Worm (Caenorhabditis elegans) whole organism, mixed stage, embryonic: ENCODE results near the gene egg-1.

ENCODE experiments used
- elt-3 ChIP-seq: fragments of 150-350 bp; optimal IDR thresholded peaks from 2 replicates; lab custom pipeline; 2014; ENCODE audit warnings: missing biosample characterization, missing genetic modification characterization
- mls-2 ChIP-seq: sonication (generic microtip); optimal IDR thresholded peaks from 2 replicates; lab custom pipeline; 2016; ENCODE audit warnings: mild to moderate bottlenecking, missing genetic modification characterization, moderate library complexity, missing compliant biosample characterization
- nhr-12 ChIP-seq: fragments of 150-350 bp; optimal IDR thresholded peaks from 2 replicates; lab custom pipeline; 2014; ENCODE audit warnings: missing biosample characterization, missing genetic modification characterization
- nhr-237 ChIP-seq: fragments of 150-350 bp; optimal IDR thresholded peaks from 2 replicates; lab custom pipeline; 2014; ENCODE audit warnings: missing biosample characterization, missing genetic modification characterization
- sem-2 ChIP-seq: fragments of 200-800 bp; sonication (Bioruptor generic); optimal IDR thresholded peaks from 2 replicates; lab custom pipeline; 2018; ENCODE audit warnings: mild to moderate bottlenecking, missing genetic modification characterization, missing compliant biosample characterization
- snpc-4 ChIP-seq: fragments of 150-350 bp; optimal IDR thresholded peaks from 2 replicates; lab custom pipeline; 2014; ENCODE audit warnings: missing biosample characterization, missing genetic modification characterization
- sptf-1 ChIP-seq: sonication (generic microtip); optimal IDR thresholded peaks from 2 replicates; lab custom pipeline; 2017; ENCODE audit warnings: mild to moderate bottlenecking, missing genetic modification characterization, moderate library complexity, missing compliant biosample characterization
- unc-62 ChIP-seq: fragments of 150-350 bp; optimal IDR thresholded peaks from 2 replicates; lab custom pipeline; 2014; ENCODE audit warnings: missing biosample characterization, missing genetic modification reagents, missing genetic modification characterization
- zip-8 ChIP-seq: fragments of 150-350 bp; optimal IDR thresholded peaks from 2 replicates; lab custom pipeline; 2014; ENCODE audit warnings: missing biosample characterization, missing genetic modification characterization

- TF ChIP-seq nhr-12 (no peak), unc-62 (peak; percentile 75), snpc-4 (tag; lab: Kevin White, UChicago) (no peak), sptf-1 (tag; lab: Kevin White, UChicago) (no peak), mls-2 (tag; lab: Kevin White, UChicago) (no peak), zip-8 (no peak), nhr-237 (tag; lab: Kevin White, UChicago) (no peak), sem-2 (GFP tag; lab: Kevin White, UChicago) (no peak), elt-3 (no peak)
Observed at ce11 chrIII:5721488-5721887, 6.5 kb upstream of the egg-1 start.
